Worm (Caenorhabditis elegans) whole organism, late embryonic: Measurements from ENCODE around the gene unc-44.

Experiments
- K09A11.1 ChIP-seq: sonication (generic microtip); optimal IDR thresholded peaks from 2 replicates; lab custom pipeline; 2017; ENCODE audit warnings: antibody characterized with exemption, mild to moderate bottlenecking, missing genetic modification characterization, missing compliant biosample characterization; ENCODE audit not compliant: insufficient read depth
- pha-2 ChIP-seq: sonication (generic microtip); optimal IDR thresholded peaks from 2 replicates; lab custom pipeline; 2017; ENCODE audit warnings: mild to moderate bottlenecking, missing genetic modification characterization, missing compliant biosample characterization

DNA sequence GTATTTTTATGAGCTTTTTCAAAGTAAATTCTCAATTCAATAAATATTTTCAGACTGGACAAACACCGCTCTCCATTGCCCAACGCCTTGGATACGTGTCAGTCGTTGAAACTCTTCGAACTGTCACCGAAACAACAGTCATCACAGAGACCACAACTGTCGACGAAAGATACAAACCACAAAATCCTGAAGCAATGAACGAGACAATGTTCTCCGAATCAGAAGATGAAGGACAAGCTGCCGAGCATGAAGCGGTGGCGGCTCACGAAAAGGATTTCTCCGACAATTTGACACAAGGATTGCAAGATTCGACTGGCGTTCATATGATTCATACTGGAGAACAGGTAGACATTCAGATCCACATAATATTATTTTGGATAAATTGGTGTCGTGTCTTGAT is 4.5 kb downstream of the unc-44 start:
- TF ChIP-seq K09A11.1 (tag; lab: Kevin White, UChicago): no peak
- no peak for TF ChIP-seq pha-2 (tag; lab: Kevin White, UChicago)
